Fruit fly (Drosophila melanogaster): ENCODE results near the gene spri.

spri gene

DNA sequence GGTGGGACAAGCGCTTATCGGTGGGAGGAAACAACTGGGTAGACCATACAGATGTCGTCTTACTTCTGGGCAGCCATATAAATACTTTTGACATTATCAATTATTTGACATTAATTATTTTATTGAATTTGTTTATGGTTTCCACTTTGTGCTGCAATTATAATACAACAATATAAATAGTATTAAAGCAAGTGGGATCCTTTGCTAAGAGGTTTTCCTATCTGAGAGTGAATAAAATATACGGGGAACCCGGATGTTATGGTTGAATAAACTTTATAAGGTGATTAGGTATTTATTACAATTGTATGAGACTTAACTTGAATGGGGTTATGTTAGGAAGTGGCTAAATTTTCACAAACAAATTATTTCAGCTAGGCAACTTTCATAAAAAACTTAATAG is 98.1 kb downstream of the spri start, which contains the start of gene CG32687:
CG32687 (minus strand) TSS at position 101 of the 400 bp plus-strand sequence.
- TF ChIP-seq Sox14 (GFP tag; optimal IDR thresholded peaks at IDR 0.05), result no peak

DNA sequence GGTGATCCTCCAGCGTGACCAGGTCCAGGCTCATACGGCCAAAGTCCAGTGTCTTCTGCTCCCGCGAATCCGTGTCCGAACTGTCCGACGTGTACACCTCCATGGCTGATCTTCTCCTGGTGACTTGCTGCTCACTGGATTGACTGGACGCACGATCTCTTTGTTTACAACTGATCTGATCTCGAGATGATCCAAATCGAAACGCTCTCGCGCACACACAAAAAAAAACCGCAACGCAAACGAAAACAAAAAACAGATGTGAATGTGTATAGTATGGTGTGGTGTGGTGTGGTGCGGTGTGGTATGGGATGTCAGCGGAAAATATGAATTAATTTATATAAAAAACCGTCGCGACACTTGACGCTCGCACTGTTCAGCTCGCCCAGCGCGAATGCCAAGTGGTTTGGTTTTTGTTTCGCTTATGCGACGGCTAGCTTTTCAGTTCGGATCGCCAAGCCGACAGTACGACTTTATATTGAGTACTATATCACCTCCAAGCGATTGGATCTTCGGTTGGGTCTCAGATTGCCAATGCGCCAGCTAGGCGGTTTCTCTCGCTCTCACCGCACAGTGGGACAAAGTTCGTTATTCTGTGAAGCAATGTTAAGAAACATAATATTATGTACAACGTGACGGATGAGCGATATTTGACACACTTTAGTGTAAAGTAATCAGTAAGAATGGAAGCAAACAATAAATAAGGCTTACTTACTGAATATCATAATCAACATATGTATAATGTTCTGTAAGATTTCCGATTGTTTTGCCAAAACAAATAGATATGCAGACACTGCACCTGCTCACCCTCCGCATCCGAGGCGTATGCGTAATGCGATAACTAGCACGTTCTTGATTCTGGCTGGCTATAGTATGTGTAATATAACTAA is 98.8 kb downstream of the spri start:
- peak; percentile 61 for TF ChIP-seq achi (GFP tag; optimal IDR thresholded peaks at IDR 0.05)
- peak; percentile 41 for TF ChIP-seq Lpt (GFP tag; optimal IDR thresholded peaks at IDR 0.05)
- TF ChIP-seq Hr38 (GFP tag; optimal IDR thresholded peaks at IDR 0.05), result no peak
- TF ChIP-seq CG6792 (GFP tag; optimal IDR thresholded peaks at IDR 0.05), result peak; percentile 64
- TF ChIP-seq Eip75B (GFP tag; optimal IDR thresholded peaks at IDR 0.05), result peak; percentile 71
- peak; percentile 72 for TF ChIP-seq pdm3 (GFP tag; optimal IDR thresholded peaks at IDR 0.05)
- peak; percentile 69 for TF ChIP-seq net (GFP tag; optimal IDR thresholded peaks at IDR 0.05)
- peak; percentile 67 for TF ChIP-seq CG1621 (tag; optimal IDR thresholded peaks at IDR 0.05)
- peak; percentile 76 for TF ChIP-seq OdsH (GFP tag; optimal IDR thresholded peaks at IDR 0.05)
- TF ChIP-seq Eip78C (GFP tag), result peak; percentile 91
- peak; percentile 73 for TF ChIP-seq vri (GFP tag; optimal IDR thresholded peaks at IDR 0.05)
- TF ChIP-seq CG8119 (GFP tag; IDR thresholded peaks at IDR 0.05), result peak; percentile 65; the same call in 2 of the 3 replicates
- peak; percentile 53 for TF ChIP-seq CG9139 (GFP tag; optimal IDR thresholded peaks at IDR 0.05)
- peak; percentile 58 for TF ChIP-seq fd59A (GFP tag; optimal IDR thresholded peaks at IDR 0.05)
- peak; percentile 41 to 68 for TF ChIP-seq ss (GFP tag; optimal IDR thresholded peaks at IDR 0.05)
- peak; percentile 49 for TF ChIP-seq CG11762 (GFP tag; optimal IDR thresholded peaks at IDR 0.05; ENCODE audit: insufficient read depth)
- TF ChIP-seq spab (GFP tag; optimal IDR thresholded peaks at IDR 0.05), result peak; percentile 58
- TF ChIP-seq Hr4 (GFP tag; optimal IDR thresholded peaks at IDR 0.05), result peak; percentile 74
- peak; percentile 7 for TF ChIP-seq Ets21C (GFP tag; optimal IDR thresholded peaks at IDR 0.05)
- peak; percentile 52; the same call in 1 of the 3 replicates for TF ChIP-seq eg (GFP tag; IDR thresholded peaks at IDR 0.05)
- TF ChIP-seq CG16779 (tag; optimal IDR thresholded peaks at IDR 0.05), result peak; percentile 56
- TF ChIP-seq CG7368 (GFP tag; optimal IDR thresholded peaks at IDR 0.05), result peak; percentile 58
- TF ChIP-seq CG6854 (GFP tag; optimal IDR thresholded peaks at IDR 0.05), result no peak
- peak; percentile 49 for TF ChIP-seq CG31627 (GFP tag; optimal IDR thresholded peaks at IDR 0.05)
- TF ChIP-seq fd85E (GFP tag; optimal IDR thresholded peaks at IDR 0.05), result no peak
- TF ChIP-seq CG6808 (GFP tag; optimal IDR thresholded peaks at IDR 0.05), result peak; percentile 65
- TF ChIP-seq CG15336 (GFP tag; IDR thresholded peaks at IDR 0.05), result peak; percentile 71
- TF ChIP-seq CG8632 (GFP tag; optimal IDR thresholded peaks at IDR 0.05), result peak; percentile 58
- no peak for TF ChIP-seq Blimp-1 (GFP tag; optimal IDR thresholded peaks at IDR 0.05)
- peak; percentile 39 for TF ChIP-seq CG8319 (GFP tag; optimal IDR thresholded peaks at IDR 0.05)
- peak; percentile 62 for TF ChIP-seq Met (GFP tag; optimal IDR thresholded peaks at IDR 0.05)
- peak; percentile 3 for TF ChIP-seq Sox15 (GFP tag; optimal IDR thresholded peaks at IDR 0.05)
- no peak for TF ChIP-seq Eip93F (GFP tag; optimal IDR thresholded peaks at IDR 0.05)
- peak; percentile 56 for TF ChIP-seq CG10631 (GFP tag; optimal IDR thresholded peaks at IDR 0.05)
- TF ChIP-seq esn (GFP tag; optimal IDR thresholded peaks at IDR 0.05), result peak; percentile 65
- TF ChIP-seq dsx (GFP tag; optimal IDR thresholded peaks at IDR 0.05; ENCODE audit: poor library complexity, severe bottlenecking), result peak; percentile 44
- TF ChIP-seq CG6276 (GFP tag; optimal IDR thresholded peaks at IDR 0.05), result peak; percentile 64
- TF ChIP-seq CG34406 (GFP tag; optimal IDR thresholded peaks at IDR 0.05), result peak; percentile 52
- TF ChIP-seq CG4318 (GFP tag; optimal IDR thresholded peaks at IDR 0.05), result peak; percentile 48
- peak; percentile 74 for TF ChIP-seq Ets96B (tag; optimal IDR thresholded peaks at IDR 0.05)
- TF ChIP-seq Sox14 (GFP tag; optimal IDR thresholded peaks at IDR 0.05), result peak; percentile 67
- no peak for TF ChIP-seq CG6163 (GFP tag; IDR thresholded peaks at IDR 0.05)
- TF ChIP-seq CG11902 (GFP tag; optimal IDR thresholded peaks at IDR 0.05), result peak; percentile 3
- peak; percentile 30 to 46 for TF ChIP-seq salr (GFP tag; optimal IDR thresholded peaks at IDR 0.05)
- TF ChIP-seq cyc (GFP tag; optimal IDR thresholded peaks at IDR 0.05), result no peak
- TF ChIP-seq lz (GFP tag; optimal IDR thresholded peaks at IDR 0.05), result peak; percentile 45
- TF ChIP-seq CG3919 (GFP tag; optimal IDR thresholded peaks at IDR 0.05), result peak; percentile 44

Data from whole organism, prepupa.